Fruit fly (Drosophila melanogaster): ENCODE results near the gene js.

Gene js

DNA sequence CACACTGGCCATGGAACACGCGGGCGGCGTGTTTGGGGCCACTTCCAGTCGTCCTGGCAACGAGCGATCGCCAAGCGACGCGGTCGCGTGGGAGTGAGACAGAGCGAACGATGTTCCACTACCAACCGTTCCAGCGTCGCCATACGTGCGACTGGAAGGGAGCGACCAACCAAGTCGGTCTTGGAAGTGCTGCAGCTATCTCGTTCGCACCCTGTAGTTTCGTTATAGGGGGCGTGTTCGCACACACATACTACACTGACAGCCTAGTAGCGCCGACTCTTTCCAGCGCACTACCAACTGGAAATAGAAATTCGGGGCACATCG lies 35.6 kb upstream of the js start (continued):
- TF ChIP-seq p53 (GFP tag; optimal IDR thresholded peaks at IDR 0.05) = no peak
- TF ChIP-seq rib (GFP tag; IDR thresholded peaks at IDR 0.05) = no peak
- TF ChIP-seq Taf1 (GFP tag; IDR thresholded peaks at IDR 0.05) = no peak
- TF ChIP-seq Nf-YA (GFP tag; IDR thresholded peaks at IDR 0.05) = peak; percentile 74
- no peak for TF ChIP-seq Atf3 (GFP tag; optimal IDR thresholded peaks at IDR 0.05)
- 0 out of 2 replicates have a peak, but pooled peaks have one; percentile 37 for TF ChIP-seq ttk (GFP tag; IDR thresholded peaks at IDR 0.05)
- no peak for TF ChIP-seq run (tag; optimal IDR thresholded peaks at IDR 0.05)
- TF ChIP-seq Adf1 (GFP tag; IDR thresholded peaks at IDR 0.05) = peak; percentile 63; the same call in 1 of the 2 replicates
- TF ChIP-seq fd102C (GFP tag; optimal IDR thresholded peaks at IDR 0.05) = no peak
- no peak for TF ChIP-seq CG12391 (tag; optimal IDR thresholded peaks at IDR 0.05)
- no peak for TF ChIP-seq lilli (GFP tag; optimal IDR thresholded peaks at IDR 0.05)
- no peak for TF ChIP-seq Usf (GFP tag; optimal IDR thresholded peaks at IDR 0.05)
- no peak for TF ChIP-seq Oaz (GFP tag; IDR thresholded peaks at IDR 0.05)
- no peak for TF ChIP-seq CG8388 (GFP tag; optimal IDR thresholded peaks at IDR 0.05)
- TF ChIP-seq sima (GFP tag; optimal IDR thresholded peaks at IDR 0.05) = no peak
- no peak for TF ChIP-seq Ravus (GFP tag; IDR thresholded peaks at IDR 0.05)
- no peak for TF ChIP-seq nerfin-2 (GFP tag; IDR thresholded peaks at IDR 0.05; ENCODE audit: partially characterized antibody)
- no peak for TF ChIP-seq CG12942 (GFP tag; optimal IDR thresholded peaks at IDR 0.05)
- TF ChIP-seq CG7963 (GFP tag; IDR thresholded peaks at IDR 0.05; ENCODE audit: partially characterized antibody) = no peak
- TF ChIP-seq CG2129 (GFP tag; IDR thresholded peaks at IDR 0.05; ENCODE audit: partially characterized antibody) = no peak
- no peak for TF ChIP-seq sisA (GFP tag; IDR thresholded peaks at IDR 0.05)
- TF ChIP-seq CG3838 (GFP tag; optimal IDR thresholded peaks at IDR 0.05) = no peak
- TF ChIP-seq CG7357 (GFP tag; IDR thresholded peaks at IDR 0.05) = no peak
- no peak for TF ChIP-seq CG5953 (GFP tag; IDR thresholded peaks at IDR 0.05)
- no peak for TF ChIP-seq Neu2 (GFP tag; optimal IDR thresholded peaks at IDR 0.05; ENCODE audit: borderline replicate concordance)
- no peak for TF ChIP-seq CG10209 (GFP tag; optimal IDR thresholded peaks at IDR 0.05)
- no peak for TF ChIP-seq CG14710 (tag; optimal IDR thresholded peaks at IDR 0.05)
- peak; percentile 81 for TF ChIP-seq CG7745 (tag; optimal IDR thresholded peaks at IDR 0.05)
- peak; percentile 95 for TF ChIP-seq D (optimal IDR thresholded peaks at IDR 0.05)
- no peak for TF ChIP-seq D (GFP tag; optimal IDR thresholded peaks at IDR 0.05)
- TF ChIP-seq sr (GFP tag; IDR thresholded peaks at IDR 0.05) = no peak
- TF ChIP-seq Awh (GFP tag; IDR thresholded peaks at IDR 0.05) = no peak
- TF ChIP-seq CG11723 (GFP tag; optimal IDR thresholded peaks at IDR 0.05) = no peak
- no peak for TF ChIP-seq sd (tag; optimal IDR thresholded peaks at IDR 0.05)
- TF ChIP-seq Rfx (GFP tag; IDR thresholded peaks at IDR 0.05) = peak; percentile 74
- TF ChIP-seq Elba2 (GFP tag; optimal IDR thresholded peaks at IDR 0.05) = no peak
- TF ChIP-seq Hr51 (GFP tag; optimal IDR thresholded peaks at IDR 0.05) = no peak
- no peak for TF ChIP-seq CG12104 (GFP tag; optimal IDR thresholded peaks at IDR 0.05)
- no peak for TF ChIP-seq Kr (GFP tag; optimal IDR thresholded peaks at IDR 0.05)
- no peak for TF ChIP-seq unpg (GFP tag; optimal IDR thresholded peaks at IDR 0.05)
- no peak for TF ChIP-seq mirr (GFP tag; optimal IDR thresholded peaks at IDR 0.05)
- TF ChIP-seq CG3726 (GFP tag; IDR thresholded peaks at IDR 0.05) = no peak
- TF ChIP-seq pzg (GFP tag; optimal IDR thresholded peaks at IDR 0.05) = no peak
- peak; percentile 5 for TF ChIP-seq kni (GFP tag; optimal IDR thresholded peaks at IDR 0.05)
- TF ChIP-seq ap (GFP tag; IDR thresholded peaks at IDR 0.05) = no peak
- TF ChIP-seq CG10959 (GFP tag; IDR thresholded peaks at IDR 0.05) = no peak
- peak; percentile 98 for TF ChIP-seq Nf-YC (tag; optimal IDR thresholded peaks at IDR 0.05)
- no peak for TF ChIP-seq sob (GFP tag; IDR thresholded peaks at IDR 0.05)
- TF ChIP-seq BtbVII (GFP tag; optimal IDR thresholded peaks at IDR 0.05) = no peak
- TF ChIP-seq Nf-YB (GFP tag; optimal IDR thresholded peaks at IDR 0.05) = peak; percentile 99
- TF ChIP-seq ci (GFP tag; IDR thresholded peaks at IDR 0.05) = no peak
- 0 out of 2 replicates have a peak, but pooled peaks have one; percentile 30 for TF ChIP-seq Bgb (GFP tag; IDR thresholded peaks at IDR 0.05; ENCODE audit: partially characterized antibody)
